Worm (Caenorhabditis elegans) whole organism, L4/young adult: ENCODE results near the gene mtm-9.

ENCODE experiments used
- W03F9.2 ChIP-seq: fragments of 150-350 bp; optimal IDR thresholded peaks from 2 replicates; lab custom pipeline; 2014; ENCODE audit warnings: missing biosample characterization, missing genetic modification characterization
- dao-5 ChIP-seq: sonication (generic microtip); optimal IDR thresholded peaks from 2 replicates; lab custom pipeline; 2016; ENCODE audit warnings: missing genotype, missing genetic modification characterization, moderate library complexity, missing compliant biosample characterization
- him-1 ChIP-seq: sonication (generic microtip); optimal IDR thresholded peaks from 2 replicates; lab custom pipeline; 2016; ENCODE audit warnings: missing genotype, missing genetic modification reagents, missing genetic modification characterization, missing compliant biosample characterization

mtm-9 gene

ce11 chrV:3773618-3774017 is 30.2 kb downstream of the mtm-9 start:
- no peak for TF ChIP-seq W03F9.2 (tag; lab: Kevin White, UChicago)
- TF ChIP-seq dao-5 (tag; lab: Kevin White, UChicago), result no peak
- no peak for TF ChIP-seq him-1

DNA sequence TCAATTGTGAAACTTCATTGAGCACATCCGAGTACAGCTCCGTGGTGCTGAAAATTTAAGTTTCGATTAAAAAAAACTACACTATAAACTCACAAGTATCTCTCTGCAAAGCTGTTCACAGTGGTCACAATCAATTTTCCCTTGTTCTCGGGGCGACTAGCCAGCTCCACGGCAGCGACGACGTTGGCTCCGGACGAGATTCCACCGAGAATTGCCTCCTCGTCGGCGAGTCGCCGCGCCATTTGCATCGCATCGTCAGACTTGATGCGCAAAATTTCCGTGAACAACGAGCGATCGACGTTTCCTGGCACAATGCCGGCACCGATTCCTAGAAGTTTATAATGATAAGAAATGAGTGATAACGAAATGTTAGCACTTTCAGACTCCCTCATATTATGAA is 31.3 kb downstream of the mtm-9 start:
- TF ChIP-seq him-1, result no peak
- no peak for TF ChIP-seq W03F9.2 (tag; lab: Kevin White, UChicago)
- no peak for TF ChIP-seq dao-5 (tag; lab: Kevin White, UChicago)

DNA sequence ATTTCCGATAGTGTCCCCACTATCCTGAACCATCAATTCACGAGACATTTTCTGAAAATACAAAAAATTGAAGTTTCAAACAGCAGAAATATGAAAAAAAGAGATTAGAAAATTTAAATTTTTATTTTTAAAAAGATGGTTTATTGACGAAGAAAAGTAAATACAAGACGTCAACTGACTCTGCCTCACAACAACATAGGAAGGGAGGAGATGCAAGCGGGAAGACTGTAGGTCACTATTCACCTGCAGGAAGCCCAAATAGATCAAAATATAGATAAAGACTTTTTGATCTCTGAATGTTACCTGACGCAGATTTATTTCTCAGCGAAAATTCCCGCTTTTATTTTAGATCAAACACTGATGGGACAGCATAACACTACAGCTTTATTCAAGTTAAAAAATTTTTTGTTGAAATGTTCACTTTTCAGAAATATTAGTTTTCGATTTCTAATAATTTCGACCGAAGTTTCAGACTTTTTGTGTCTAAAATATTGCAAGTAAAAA is 32.8 kb downstream of the mtm-9 start, which contains the start of gene cysl-3:
TSS of gene cysl-3 (minus strand) at position 51 of the 504 bp plus-strand sequence.
- no peak for TF ChIP-seq dao-5 (tag; lab: Kevin White, UChicago)
- TF ChIP-seq W03F9.2 (tag; lab: Kevin White, UChicago), result no peak
- no peak for TF ChIP-seq him-1

DNA sequence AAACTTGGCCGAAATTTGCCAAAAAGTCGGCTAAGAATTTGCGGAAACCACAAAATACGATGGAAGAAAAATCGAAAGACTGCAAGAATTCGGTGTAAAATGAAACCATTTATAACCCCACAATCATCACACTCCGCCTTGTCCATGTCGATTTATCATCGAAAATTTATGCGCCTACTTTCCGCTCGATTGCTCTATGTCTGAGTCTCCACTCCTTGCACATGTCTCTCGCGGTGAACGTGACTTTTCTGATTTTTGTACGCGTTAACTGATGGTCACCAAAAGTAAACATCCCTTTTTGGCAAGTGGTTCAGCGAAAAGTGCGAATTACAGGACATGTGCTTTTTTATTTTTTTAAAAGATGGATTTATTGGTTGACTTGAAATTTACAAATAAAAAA is 33.6 kb downstream of the mtm-9 start:
- TF ChIP-seq him-1, result no peak
- no peak for TF ChIP-seq dao-5 (tag; lab: Kevin White, UChicago)
- TF ChIP-seq W03F9.2 (tag; lab: Kevin White, UChicago), result no peak

ce11 chrV:3784167-3784734 is 40.9 kb downstream of the mtm-9 start, which contains the start of gene R08F11.1:
Gene R08F11.1, minus strand, starts transcription at chrV:3784217.
- TF ChIP-seq W03F9.2 (tag; lab: Kevin White, UChicago), result no peak
- no peak for TF ChIP-seq dao-5 (tag; lab: Kevin White, UChicago)
- TF ChIP-seq him-1, result no peak

- TF ChIP-seq dao-5 (tag; lab: Kevin White, UChicago) (no peak), W03F9.2 (tag; lab: Kevin White, UChicago) (no peak), him-1 (no peak)
Observed at ce11 chrV:3788538-3788937, 45.2 kb downstream of the mtm-9 start.

ce11 chrV:3789770-3790169 is 46.4 kb downstream of the mtm-9 start, which contains the start of gene R08F11.7:
Gene R08F11.7, plus strand, starts transcription at chrV:3790070.
- TF ChIP-seq W03F9.2 (tag; lab: Kevin White, UChicago) (no peak), dao-5 (tag; lab: Kevin White, UChicago) (no peak), him-1 (no peak)

ce11 chrV:3790424-3790823 is 47.0 kb downstream of the mtm-9 start:
- TF ChIP-seq him-1 (no peak), W03F9.2 (tag; lab: Kevin White, UChicago) (no peak), dao-5 (tag; lab: Kevin White, UChicago) (no peak)
